Fruit fly (Drosophila melanogaster) whole organism, prepupa: ENCODE measurements around the gene Gr9a.
A peak's percentile ranks its signal among the peaks of the same experiment; 100 is the strongest.

Experiments used
- CG10669 ChIP-seq: fragments of 200-800 bp; sonication (Bioruptor generic); optimal IDR thresholded peaks from 3 replicates; lab custom pipeline; 2018; ENCODE audit warnings: missing biosample characterization, mild to moderate bottlenecking, missing genetic modification characterization, moderate library complexity
- CG11294 ChIP-seq: fragments of 200-800 bp; sonication (Bioruptor generic); IDR thresholded peaks from 2 replicates; pipeline ENCODE4 v1.3.6; 2022; ENCODE audit warnings: missing biosample characterization, missing genetic modification characterization
- CG11762 ChIP-seq: fragments of 200-800 bp; sonication (Bioruptor generic); optimal IDR thresholded peaks from 3 replicates; lab custom pipeline; 2016; ENCODE audit warnings: missing biosample characterization, missing genetic modification characterization; ENCODE audit not compliant: insufficient read depth
- CG11902 ChIP-seq: fragments of 200-800 bp; sonication (Bioruptor generic); optimal IDR thresholded peaks from 3 replicates; lab custom pipeline; 2016; ENCODE audit warnings: missing biosample characterization, missing genetic modification characterization
- CG15336 ChIP-seq: fragments of 200-800 bp; sonication (Bioruptor generic); IDR thresholded peaks from 2 replicates; pipeline ENCODE4 v1.3.6; 2022; ENCODE audit warnings: missing biosample characterization, missing genetic modification characterization
- CG1621 ChIP-seq: fragments of 200-800 bp; sonication (Bioruptor generic); optimal IDR thresholded peaks from 3 replicates; lab custom pipeline; 2018; ENCODE audit warnings: missing biosample characterization, mild to moderate bottlenecking, missing genetic modification characterization
- CG16779 ChIP-seq: fragments of 200-800 bp; sonication (Bioruptor generic); optimal IDR thresholded peaks from 3 replicates; lab custom pipeline; 2017; ENCODE audit warnings: missing biosample characterization, mild to moderate bottlenecking, missing genetic modification characterization
- CG3032 ChIP-seq: fragments of 200-800 bp; optimal IDR thresholded peaks from 2 replicates; lab custom pipeline; 2019; ENCODE audit warnings: missing biosample characterization, mild to moderate bottlenecking, missing genetic modification characterization, moderate library complexity
- CG31627 ChIP-seq: fragments of 200-800 bp; sonication (Bioruptor generic); optimal IDR thresholded peaks from 3 replicates; lab custom pipeline; 2016; ENCODE audit warnings: missing biosample characterization, missing genetic modification characterization
- CG32006 ChIP-seq: fragments of 200-800 bp; sonication (Bioruptor generic); optimal IDR thresholded peaks from 3 replicates; lab custom pipeline; 2017; ENCODE audit warnings: missing biosample characterization, mild to moderate bottlenecking, missing genetic modification characterization
- CG34406 ChIP-seq: fragments of 200-800 bp; sonication (Bioruptor generic); optimal IDR thresholded peaks from 3 replicates; lab custom pipeline; 2016; ENCODE audit warnings: missing biosample characterization, missing genetic modification characterization
- CG3919 ChIP-seq: fragments of 200-800 bp; sonication (Bioruptor generic); optimal IDR thresholded peaks from 3 replicates; lab custom pipeline; 2016; ENCODE audit warnings: missing biosample characterization, missing genetic modification characterization
- CG4318 ChIP-seq: fragments of 200-800 bp; sonication (Bioruptor generic); optimal IDR thresholded peaks from 3 replicates; lab custom pipeline; 2017; ENCODE audit warnings: missing biosample characterization, mild to moderate bottlenecking, missing genetic modification characterization
- CG6163 ChIP-seq: fragments of 200-800 bp; sonication (Bioruptor generic); IDR thresholded peaks from 3 replicates; pipeline ENCODE4 v1.3.6; 2022; ENCODE audit warnings: missing biosample characterization, missing genetic modification characterization
- CG6276 ChIP-seq: fragments of 200-800 bp; sonication (Bioruptor generic); optimal IDR thresholded peaks from 2 replicates; lab custom pipeline; 2017; ENCODE audit warnings: missing biosample characterization, mild to moderate bottlenecking, missing genetic modification characterization
- CG6792 ChIP-seq: fragments of 200-800 bp; sonication (Bioruptor generic); optimal IDR thresholded peaks from 3 replicates; lab custom pipeline; 2016; ENCODE audit warnings: missing biosample characterization, missing genetic modification characterization
- CG6808 ChIP-seq: fragments of 200-800 bp; sonication (Bioruptor generic); optimal IDR thresholded peaks from 3 replicates; lab custom pipeline; 2017; ENCODE audit warnings: missing biosample characterization, missing genetic modification characterization, mild to moderate bottlenecking, moderate library complexity, missing genetic modification reagents
- CG6854 ChIP-seq: fragments of 200-800 bp; sonication (Bioruptor generic); optimal IDR thresholded peaks from 2 replicates; lab custom pipeline; 2017; ENCODE audit warnings: missing biosample characterization, mild to moderate bottlenecking, missing genetic modification characterization
- CG7368 ChIP-seq: fragments of 200-800 bp; sonication (Bioruptor generic); optimal IDR thresholded peaks from 3 replicates; lab custom pipeline; 2016; ENCODE audit warnings: missing biosample characterization, missing genetic modification characterization
- CG8119 ChIP-seq: fragments of 200-800 bp; sonication (Bioruptor generic); IDR thresholded peaks from 3 replicates; pipeline ENCODE4 v1.3.6; 2022; ENCODE audit warnings: missing biosample characterization, missing genetic modification characterization
- CG8319 ChIP-seq: fragments of 200-800 bp; sonication (Bioruptor generic); optimal IDR thresholded peaks from 3 replicates; lab custom pipeline; 2016; ENCODE audit warnings: missing biosample characterization, missing genetic modification characterization
- CG8632 ChIP-seq: fragments of 200-800 bp; sonication (Bioruptor generic); optimal IDR thresholded peaks from 3 replicates; lab custom pipeline; 2016; ENCODE audit warnings: missing biosample characterization, missing genetic modification characterization
- CG9139 ChIP-seq: fragments of 200-800 bp; sonication (Bioruptor generic); optimal IDR thresholded peaks from 3 replicates; lab custom pipeline; 2017; ENCODE audit warnings: missing biosample characterization, mild to moderate bottlenecking, missing genetic modification characterization
- Eip75B ChIP-seq: fragments of 200-800 bp; sonication (Bioruptor generic); optimal IDR thresholded peaks from 3 replicates; lab custom pipeline; 2016; ENCODE audit warnings: missing biosample characterization, missing genetic modification characterization
- Eip78C ChIP-seq: fragments of 200-800 bp; sonication (Bioruptor generic); peaks from one replicate; lab custom pipeline; 2016; ENCODE audit warnings: missing biosample characterization, missing genetic modification characterization
- Eip93F ChIP-seq: fragments of 200-800 bp; sonication (Bioruptor generic); optimal IDR thresholded peaks from 2 replicates; lab custom pipeline; 2016; ENCODE audit warnings: missing biosample characterization, mild to moderate bottlenecking, missing genetic modification characterization
- Ets21C ChIP-seq: fragments of 200-800 bp; sonication (Bioruptor generic); optimal IDR thresholded peaks from 3 replicates; lab custom pipeline; 2016; ENCODE audit warnings: missing biosample characterization, missing genetic modification characterization
- Ets96B ChIP-seq: fragments of 200-800 bp; optimal IDR thresholded peaks from 2 replicates; lab custom pipeline; 2019; ENCODE audit warnings: missing biosample characterization, mild to moderate bottlenecking, missing genetic modification characterization, moderate library complexity
- Gug ChIP-seq: fragments of 200-800 bp; sonication (Bioruptor generic); IDR thresholded peaks from 2 replicates; pipeline ENCODE4 v1.3.6; 2022; ENCODE audit warnings: missing biosample characterization, missing genetic modification characterization
- Hr38 ChIP-seq: sonication (Bioruptor generic); optimal IDR thresholded peaks from 2 replicates; lab custom pipeline; 2016; ENCODE audit warnings: missing biosample characterization, missing genetic modification characterization
- Hr39 ChIP-seq: fragments of 200-800 bp; sonication (Bioruptor generic); optimal IDR thresholded peaks from 2 replicates; lab custom pipeline; 2016; ENCODE audit warnings: missing biosample characterization, missing genetic modification characterization
- Hr4 ChIP-seq: fragments of 200-800 bp; sonication (Bioruptor generic); optimal IDR thresholded peaks from 3 replicates; lab custom pipeline; 2016; ENCODE audit warnings: missing biosample characterization, missing genetic modification characterization
- Lpt ChIP-seq: fragments of 200-800 bp; sonication (Bioruptor generic); optimal IDR thresholded peaks from 3 replicates; lab custom pipeline; 2016; ENCODE audit warnings: missing biosample characterization, missing genetic modification characterization
- Met ChIP-seq: fragments of 200-800 bp; sonication (Bioruptor generic); optimal IDR thresholded peaks from 3 replicates; lab custom pipeline; 2016; ENCODE audit warnings: missing biosample characterization, missing genetic modification characterization
- OdsH ChIP-seq: fragments of 200-800 bp; sonication (Bioruptor generic); optimal IDR thresholded peaks from 3 replicates; lab custom pipeline; 2016; ENCODE audit warnings: missing biosample characterization, missing genetic modification characterization
- Sox15 ChIP-seq: fragments of 200-800 bp; sonication (Bioruptor generic); optimal IDR thresholded peaks from 3 replicates; lab custom pipeline; 2016; ENCODE audit warnings: missing biosample characterization, missing genetic modification characterization
- achi ChIP-seq: fragments of 200-800 bp; sonication (Bioruptor generic); optimal IDR thresholded peaks from 3 replicates; lab custom pipeline; 2016; ENCODE audit warnings: missing biosample characterization, missing genetic modification characterization
- acj6 ChIP-seq: fragments of 200-800 bp; sonication (Bioruptor generic); optimal IDR thresholded peaks from 3 replicates; lab custom pipeline; 2016; ENCODE audit warnings: missing biosample characterization, missing genetic modification characterization
- eg ChIP-seq: fragments of 200-800 bp; sonication (Bioruptor generic); IDR thresholded peaks from 3 replicates; pipeline ENCODE4 v1.3.6; 2022; ENCODE audit warnings: missing biosample characterization, missing genetic modification characterization
- fd59A ChIP-seq: fragments of 200-800 bp; sonication (Bioruptor generic); optimal IDR thresholded peaks from 2 replicates; lab custom pipeline; 2017; ENCODE audit warnings: missing biosample characterization, mild to moderate bottlenecking, missing genetic modification characterization, missing genetic modification reagents
- fd85E ChIP-seq: fragments of 200-800 bp; sonication (Bioruptor generic); optimal IDR thresholded peaks from 3 replicates; lab custom pipeline; 2016; ENCODE audit warnings: missing biosample characterization, missing genetic modification characterization
- fkh ChIP-seq: fragments of 200-800 bp; sonication (Bioruptor generic); optimal IDR thresholded peaks from 3 replicates; lab custom pipeline; 2017; ENCODE audit warnings: missing biosample characterization, mild to moderate bottlenecking, missing genetic modification characterization, moderate library complexity
- lz ChIP-seq: fragments of 200-800 bp; sonication (Bioruptor generic); optimal IDR thresholded peaks from 3 replicates; lab custom pipeline; 2016; ENCODE audit warnings: missing biosample characterization, missing genetic modification characterization
- net ChIP-seq: fragments of 200-800 bp; sonication (Bioruptor generic); optimal IDR thresholded peaks from 3 replicates; lab custom pipeline; 2016; ENCODE audit warnings: missing biosample characterization, missing genetic modification characterization
- salr ChIP-seq, 2 experiments: fragments of 200-800 bp; sonication (Bioruptor generic); optimal IDR thresholded peaks; 3 replicates each; lab custom pipeline; 2016 to 2018; ENCODE audit warnings: missing biosample characterization in 2 of 2, missing genetic modification characterization in 2 of 2, mild to moderate bottlenecking in 1 of 2
- ss ChIP-seq, 2 experiments: fragments of 200-800 bp; sonication (Bioruptor generic); optimal IDR thresholded peaks; 2 replicates in 1 of 2; 3 replicates in 1 of 2; lab custom pipeline; 2017 to 2018; ENCODE audit warnings: mild to moderate bottlenecking in 2 of 2, missing biosample characterization in 2 of 2, missing genetic modification characterization in 2 of 2, moderate library complexity in 1 of 2
- topi ChIP-seq: fragments of 200-800 bp; sonication (Bioruptor generic); optimal IDR thresholded peaks from 3 replicates; lab custom pipeline; 2016; ENCODE audit warnings: missing biosample characterization, missing genetic modification characterization
- vri ChIP-seq: fragments of 200-800 bp; sonication (Bioruptor generic); optimal IDR thresholded peaks from 3 replicates; lab custom pipeline; 2016; ENCODE audit warnings: missing biosample characterization, mild to moderate bottlenecking, missing genetic modification characterization

The Gr9a gene

DNA sequence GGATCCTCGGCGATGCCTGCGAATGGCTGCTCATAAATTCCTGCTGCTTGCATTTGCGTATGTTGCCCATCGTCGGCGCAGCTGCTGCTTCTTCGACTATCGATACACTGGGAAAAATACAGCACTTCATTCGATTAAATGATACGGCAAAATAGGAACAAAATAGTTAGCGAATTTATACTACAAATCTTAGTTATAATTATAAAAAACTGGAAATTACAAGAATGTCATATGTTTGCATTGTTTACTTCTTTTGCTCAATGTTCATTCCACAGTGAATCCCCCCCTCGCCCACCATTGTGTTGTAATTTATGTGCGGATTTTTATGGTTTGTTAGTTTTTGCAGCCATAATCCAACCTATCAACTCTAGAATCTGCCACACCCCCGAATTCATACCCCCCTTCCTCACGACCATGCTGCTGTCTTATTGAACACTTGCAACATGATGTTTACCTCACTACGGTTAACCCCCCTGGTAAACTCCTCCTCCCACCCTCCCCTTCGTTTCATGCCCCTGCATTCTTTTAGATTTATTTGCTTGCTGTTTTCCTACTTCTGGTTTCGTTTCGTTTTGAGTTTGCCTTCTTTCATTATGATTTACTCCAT, 44.4 kb downstream of the Gr9a start (continued):
- TF ChIP-seq fd59A (GFP tag; lab: Kevin White, UChicago) (peak; percentile 62), CG16779 (tag; lab: Kevin White, UChicago) (peak; percentile 32), Ets21C (no peak), CG11294 (GFP tag; lab: Robert Waterston, UW) (peak; percentile 65), Hr4 (GFP tag; lab: Kevin White, UChicago) (peak; percentile 58), lz (peak; percentile 14), eg (GFP tag; lab: Robert Waterston, UW) (peak; percentile 81), salr (GFP tag; optimal IDR thresholded peaks at IDR 0.05; lab: Kevin White, UChicago) (peak; percentile 51 to 56), CG1621 (tag; lab: Kevin White, UChicago) (peak; percentile 67), CG7368 (peak; percentile 33), Gug (GFP tag; lab: Robert Waterston, UW) (peak; percentile 79), Hr38 (no peak), achi (GFP tag; lab: Kevin White, UChicago) (peak; percentile 70), CG6792 (GFP tag; lab: Kevin White, UChicago) (peak; percentile 41)

dm6 chrX:10106562-10107147, 45.2 kb downstream of the Gr9a start:
- TF ChIP-seq CG4318: no peak
- no peak for TF ChIP-seq CG11762 (GFP tag; lab: Kevin White, UChicago)
- peak; percentile 1 for TF ChIP-seq CG32006 (GFP tag; lab: Kevin White, UChicago)
- no peak for TF ChIP-seq CG8319 (GFP tag; lab: Kevin White, UChicago)
- peak; percentile 67; the same call in 2 of the 3 replicates for TF ChIP-seq CG6163 (GFP tag; lab: Robert Waterston, UW)
- peak in 1 of 2 experiments; percentile 43 for TF ChIP-seq salr (GFP tag; optimal IDR thresholded peaks at IDR 0.05; lab: Kevin White, UChicago)
- no peak for TF ChIP-seq Lpt
- no peak for TF ChIP-seq CG9139 (GFP tag; lab: Kevin White, UChicago)
- no peak for TF ChIP-seq CG34406 (GFP tag; lab: Kevin White, UChicago)
- TF ChIP-seq Met (GFP tag; lab: Kevin White, UChicago): no peak
- no peak for TF ChIP-seq CG6854 (GFP tag; lab: Kevin White, UChicago)
- TF ChIP-seq Eip78C (GFP tag; lab: Kevin White, UChicago): peak; percentile 53
- TF ChIP-seq CG8632 (GFP tag; lab: Kevin White, UChicago): no peak
- TF ChIP-seq CG11902 (GFP tag; lab: Kevin White, UChicago): no peak
- TF ChIP-seq CG6276 (GFP tag; lab: Kevin White, UChicago): peak; percentile 71
- TF ChIP-seq CG10669: no peak
- TF ChIP-seq fd59A (GFP tag; lab: Kevin White, UChicago): no peak
- TF ChIP-seq CG11294 (GFP tag; lab: Robert Waterston, UW): no peak
- no peak for TF ChIP-seq CG6808 (GFP tag; lab: Kevin White, UChicago)
- TF ChIP-seq CG31627 (GFP tag; lab: Kevin White, UChicago): no peak
- peak; percentile 8 for TF ChIP-seq net (GFP tag; lab: Kevin White, UChicago)
- TF ChIP-seq Eip93F (GFP tag; lab: Kevin White, UChicago): no peak
- peak; percentile 60 for TF ChIP-seq CG15336 (GFP tag; lab: Robert Waterston, UW)
- no peak for TF ChIP-seq CG3032 (tag; lab: Kevin White, UChicago)
- no peak for TF ChIP-seq fd85E (GFP tag; lab: Kevin White, UChicago)
- peak; percentile 67 for TF ChIP-seq CG8119 (GFP tag; lab: Robert Waterston, UW)
- TF ChIP-seq OdsH (GFP tag; lab: Kevin White, UChicago): no peak
- no peak for TF ChIP-seq Ets21C
- TF ChIP-seq vri (GFP tag; lab: Kevin White, UChicago): no peak
- TF ChIP-seq Sox15 (GFP tag; lab: Kevin White, UChicago): no peak
- TF ChIP-seq Hr39 (GFP tag; lab: Kevin White, UChicago): no peak
- no peak for TF ChIP-seq CG3919 (GFP tag; lab: Kevin White, UChicago)
- no peak for TF ChIP-seq topi
- TF ChIP-seq achi (GFP tag; lab: Kevin White, UChicago): no peak
- TF ChIP-seq eg (GFP tag; lab: Robert Waterston, UW): peak; percentile 88
- no peak for TF ChIP-seq Hr4 (GFP tag; lab: Kevin White, UChicago)
- no peak for TF ChIP-seq CG6792 (GFP tag; lab: Kevin White, UChicago)
- TF ChIP-seq fkh (GFP tag; lab: Kevin White, UChicago): no peak
- no peak for TF ChIP-seq ss (GFP tag; optimal IDR thresholded peaks at IDR 0.05; lab: Kevin White, UChicago)
- no peak for TF ChIP-seq lz
- no peak for TF ChIP-seq Eip75B (GFP tag; lab: Kevin White, UChicago)
- TF ChIP-seq Ets96B: no peak
- TF ChIP-seq Gug (GFP tag; lab: Robert Waterston, UW): peak; percentile 44
- no peak for TF ChIP-seq acj6 (GFP tag; lab: Kevin White, UChicago)
